Worm (Caenorhabditis elegans) whole organism, mixed stage, embryonic: ENCODE measurements around the gene srx-130.

Source experiments
- ceh-83 ChIP-seq: fragments of 200-800 bp; sonication (Bioruptor generic); optimal IDR thresholded peaks from 2 replicates; lab custom pipeline; 2018; ENCODE audit warnings: mild to moderate bottlenecking, missing genetic modification characterization, missing compliant biosample characterization
- ces-1 ChIP-seq: fragments of 150-350 bp; optimal IDR thresholded peaks from 2 replicates; lab custom pipeline; 2014; ENCODE audit warnings: missing biosample characterization, missing genetic modification reagents, missing genetic modification characterization
- elt-3 ChIP-seq: fragments of 150-350 bp; optimal IDR thresholded peaks from 2 replicates; lab custom pipeline; 2014; ENCODE audit warnings: missing biosample characterization, missing genetic modification characterization
- lin-13 ChIP-seq: fragments of 150-350 bp; optimal IDR thresholded peaks from 2 replicates; lab custom pipeline; 2014; ENCODE audit warnings: missing biosample characterization, missing genetic modification characterization
- unc-62 ChIP-seq: fragments of 150-350 bp; optimal IDR thresholded peaks from 2 replicates; lab custom pipeline; 2014; ENCODE audit warnings: missing biosample characterization, missing genetic modification reagents, missing genetic modification characterization

ce11 chrV:13872895-13873294 is 29.6 kb downstream of the srx-130 start, which contains the start of gene cpt-5:
- TF ChIP-seq lin-13 (no peak), unc-62 (GFP tag; lab: Kevin White, UChicago) (no peak), ceh-83 (no peak), elt-3 (no peak), ces-1 (no peak)
